Fruit fly (Drosophila melanogaster) S2 (cell line): ENCODE results near the gene CG12684.

Experiments used
- CG8478 ChIP-seq: fragments of >200 bp; optimal IDR thresholded peaks from 2 replicates; lab custom pipeline; 2018
- CTCF ChIP-seq, 2 experiments: fragments of >200 bp; optimal IDR thresholded peaks; 2 replicates each; lab custom pipeline; 2018

dm6 chrX:4564962-4565361, 6.8 kb downstream of the CG12684 start:
- TF ChIP-seq CTCF (optimal IDR thresholded peaks at IDR 0.05; lab: Kevin White, UChicago) (no peak), CG8478 (lab: Kevin White, UChicago) (no peak)
